Worm (Caenorhabditis elegans): Measurements from ENCODE around the gene aakg-3.

The aakg-3 gene

ce11 chrX:3018505-3018996, 42.3 kb downstream of the aakg-3 start, which contains the start of gene flp-18:
TSS of gene flp-18 (minus strand) at chrX:3018555.
- TF ChIP-seq ama-1 (optimal IDR thresholded peaks at IDR 0.05) (no peak), aly-2 (tag; optimal IDR thresholded peaks at IDR 0.05) (no peak), ceh-88 (GFP tag; IDR thresholded peaks at IDR 0.05) (no peak), xbp-1 (tag; optimal IDR thresholded peaks at IDR 0.05) (no peak), nhr-85 (tag) (no peak), ceh-63 (GFP tag; optimal IDR thresholded peaks at IDR 0.05) (no peak)

- TF ChIP-seq elt-3 (tag; optimal IDR thresholded peaks at IDR 0.05) (peak in 2 of 6 experiments; percentile 26 to 94), mab-9 (GFP tag; IDR thresholded peaks at IDR 0.05) (no peak), nhr-20 (tag; optimal IDR thresholded peaks at IDR 0.05) (peak; percentile 60), mdl-1 (tag; optimal IDR thresholded peaks at IDR 0.05) (peak in 1 of 2 experiments; percentile 24), nhr-85 (tag) (peak; percentile 79), lin-14 (GFP tag; optimal IDR thresholded peaks at IDR 0.05) (peak; percentile 38), zip-4 (GFP tag; optimal IDR thresholded peaks at IDR 0.05) (no peak), sox-4 (tag; optimal IDR thresholded peaks at IDR 0.05) (no peak), vab-15 (tag; optimal IDR thresholded peaks at IDR 0.05) (no peak), lsy-2 (tag; optimal IDR thresholded peaks at IDR 0.05) (no peak), tbx-2 (tag; optimal IDR thresholded peaks at IDR 0.05) (peak; percentile 16), jun-1 (tag; optimal IDR thresholded peaks at IDR 0.05) (no peak), sptf-1 (tag; optimal IDR thresholded peaks at IDR 0.05) (no peak), efl-1 (optimal IDR thresholded peaks at IDR 0.05) (no peak), efl-1 (GFP tag; optimal IDR thresholded peaks at IDR 0.05 in 1 of 2) (peak in 1 of 2 experiments; percentile 59), lin-35 (GFP tag; optimal IDR thresholded peaks at IDR 0.05) (peak in 1 of 2 experiments; percentile 28), ceh-90 (tag; optimal IDR thresholded peaks at IDR 0.05) (no peak), nhr-71 (tag; optimal IDR thresholded peaks at IDR 0.05) (peak; percentile 48), skn-1 (tag; optimal IDR thresholded peaks at IDR 0.05) (no peak), ztf-4 (tag; optimal IDR thresholded peaks at IDR 0.05) (no peak), egl-13 (tag; optimal IDR thresholded peaks at IDR 0.05) (no peak), snu-23 (GFP tag; optimal IDR thresholded peaks at IDR 0.05) (peak; percentile 40)
Observed at ce11 chrX:3019996-3020395, 43.7 kb downstream of the aakg-3 start.

ce11 chrX:3021466-3021865, 45.2 kb downstream of the aakg-3 start:
- no peak for TF ChIP-seq lin-39 (tag; optimal IDR thresholded peaks at IDR 0.05)
- peak; percentile 51 for TF ChIP-seq snu-23 (GFP tag; optimal IDR thresholded peaks at IDR 0.05)
- TF ChIP-seq lsy-2 (tag; optimal IDR thresholded peaks at IDR 0.05) = peak in 1 of 2 experiments; percentile 35
- TF ChIP-seq nhr-19 (GFP tag; conservative IDR thresholded peaks at IDR 0.05) = peak; percentile 47
- peak; percentile 23 for TF ChIP-seq nhr-20 (tag; optimal IDR thresholded peaks at IDR 0.05)
- no peak for TF ChIP-seq isw-1 (GFP tag; IDR thresholded peaks at IDR 0.05)
- TF ChIP-seq nhr-71 (tag; optimal IDR thresholded peaks at IDR 0.05) = peak; percentile 89
- no peak for TF ChIP-seq ceh-8 (GFP tag; optimal IDR thresholded peaks at IDR 0.05)
- TF ChIP-seq nhr-28 (tag; optimal IDR thresholded peaks at IDR 0.05) = no peak
- peak; percentile 46 for TF ChIP-seq rnt-1 (tag; optimal IDR thresholded peaks at IDR 0.05)
- peak; percentile 76 for TF ChIP-seq dsc-1 (tag; optimal IDR thresholded peaks at IDR 0.05)
- peak; percentile 54 for TF ChIP-seq lin-14 (GFP tag; optimal IDR thresholded peaks at IDR 0.05)
- TF ChIP-seq sup-37 (GFP tag; optimal IDR thresholded peaks at IDR 0.05) = no peak
- no peak for TF ChIP-seq egl-27 (tag; optimal IDR thresholded peaks at IDR 0.05)
- TF ChIP-seq tlp-1 (tag; optimal IDR thresholded peaks at IDR 0.05) = no peak
- no peak for TF ChIP-seq pqm-1 (tag; optimal IDR thresholded peaks at IDR 0.05)
- TF ChIP-seq pag-3 (tag; optimal IDR thresholded peaks at IDR 0.05; ENCODE audit: borderline replicate concordance, insufficient read depth) = no peak
- peak; percentile 6 for TF ChIP-seq unc-130 (tag; optimal IDR thresholded peaks at IDR 0.05)
- no peak for TF ChIP-seq egl-13 (tag; optimal IDR thresholded peaks at IDR 0.05)

Measured in whole organism, L1 larva.